Fruit fly (Drosophila melanogaster) whole organism, embryonic: ENCODE measurements around the gene CG6739.

ENCODE experiments used
- Antp ChIP-seq: fragments of 200-800 bp; sonication (Bioruptor generic); optimal IDR thresholded peaks from 3 replicates; lab custom pipeline; 2016; ENCODE audit warnings: missing biosample characterization, missing genetic modification characterization
- BEAF-32 ChIP-seq: fragments of 200-800 bp; sonication (Bioruptor generic); optimal IDR thresholded peaks from 3 replicates; lab custom pipeline; 2017; ENCODE audit warnings: missing biosample characterization, missing genetic modification characterization, mild to moderate bottlenecking, moderate library complexity, missing genetic modification reagents
- Bteb2 ChIP-seq: fragments of 200-800 bp; sonication (Bioruptor generic); optimal IDR thresholded peaks from 2 replicates; lab custom pipeline; 2016; ENCODE audit warnings: missing biosample characterization, missing genetic modification characterization
- C15 ChIP-seq: fragments of 200-800 bp; sonication (Bioruptor generic); IDR thresholded peaks from 3 replicates; pipeline ENCODE4 v1.3.6; 2022; ENCODE audit warnings: missing biosample characterization, missing genetic modification characterization
- CG10209 ChIP-seq: fragments of 200-800 bp; sonication (Bioruptor generic); optimal IDR thresholded peaks from 3 replicates; lab custom pipeline; 2017; ENCODE audit warnings: missing biosample characterization, mild to moderate bottlenecking, missing genetic modification characterization, missing genetic modification reagents
- CG11085 ChIP-seq: fragments of 200-800 bp; sonication (Bioruptor generic); IDR thresholded peaks from 2 replicates; pipeline ENCODE4 v1.3.6; 2022; ENCODE audit warnings: missing biosample characterization, missing genetic modification characterization
- CG12744 ChIP-seq: fragments of 200-800 bp; sonication (Bioruptor generic); optimal IDR thresholded peaks from 2 replicates; lab custom pipeline; 2016; ENCODE audit warnings: missing biosample characterization, missing genetic modification characterization
- CG14710 ChIP-seq: fragments of 200-800 bp; sonication (Bioruptor generic); optimal IDR thresholded peaks from 3 replicates; lab custom pipeline; 2019; ENCODE audit warnings: missing biosample characterization, mild to moderate bottlenecking, missing genetic modification characterization, moderate library complexity
- CG14860 ChIP-seq: fragments of 200-800 bp; sonication (Bioruptor generic); IDR thresholded peaks from 3 replicates; pipeline ENCODE4 v1.3.6; 2022; ENCODE audit warnings: missing biosample characterization, missing genetic modification characterization; ENCODE audit not compliant: partially characterized antibody
- CG14965 ChIP-seq: fragments of 200-800 bp; sonication (Bioruptor generic); optimal IDR thresholded peaks from 2 replicates; lab custom pipeline; 2016; ENCODE audit warnings: missing biosample characterization, missing genetic modification characterization, borderline replicate concordance
- CG17829 ChIP-seq: fragments of 200-800 bp; optimal IDR thresholded peaks from 2 replicates; lab custom pipeline; 2019; ENCODE audit warnings: missing biosample characterization, mild to moderate bottlenecking, missing genetic modification characterization, moderate library complexity
- CG17912 ChIP-seq: fragments of 200-800 bp; sonication (Bioruptor generic); optimal IDR thresholded peaks from 2 replicates; lab custom pipeline; 2018; ENCODE audit warnings: missing biosample characterization, mild to moderate bottlenecking, missing genetic modification characterization
- CG1832 ChIP-seq: fragments of 200-800 bp; sonication (Bioruptor generic); optimal IDR thresholded peaks from 2 replicates; lab custom pipeline; 2017; ENCODE audit warnings: missing biosample characterization, mild to moderate bottlenecking, missing genetic modification characterization, inconsistent platforms
- CG2129 ChIP-seq: fragments of 200-800 bp; sonication (Bioruptor generic); IDR thresholded peaks from 2 replicates; pipeline ENCODE4 v1.3.6; 2022; ENCODE audit warnings: missing biosample characterization, missing genetic modification characterization; ENCODE audit not compliant: partially characterized antibody
- CG2712 ChIP-seq: fragments of 200-800 bp; optimal IDR thresholded peaks from 3 replicates; lab custom pipeline; 2019; ENCODE audit warnings: missing biosample characterization, mild to moderate bottlenecking, missing genetic modification characterization, moderate library complexity
- CG31441 ChIP-seq: fragments of 200-800 bp; sonication (Bioruptor generic); IDR thresholded peaks from 2 replicates; pipeline ENCODE4 v1.3.6; 2022; ENCODE audit warnings: missing biosample characterization, missing genetic modification characterization
- CG3163 ChIP-seq: fragments of 200-800 bp; sonication (Bioruptor generic); optimal IDR thresholded peaks from 3 replicates; lab custom pipeline; 2016; ENCODE audit warnings: missing biosample characterization, missing genetic modification characterization
- CG33213 ChIP-seq: fragments of 200-800 bp; sonication (Bioruptor generic); optimal IDR thresholded peaks from 3 replicates; lab custom pipeline; 2016; ENCODE audit warnings: missing biosample characterization, missing genetic modification characterization
- CG3838 ChIP-seq: fragments of 200-800 bp; sonication (Bioruptor generic); optimal IDR thresholded peaks from 3 replicates; lab custom pipeline; 2016; ENCODE audit warnings: missing biosample characterization, missing genetic modification characterization
- CG4282 ChIP-seq: fragments of 200-800 bp; sonication (Bioruptor generic); optimal IDR thresholded peaks from 2 replicates; lab custom pipeline; 2016; ENCODE audit warnings: missing biosample characterization, missing genetic modification characterization
- CG4617 ChIP-seq: fragments of 200-800 bp; sonication (Bioruptor generic); optimal IDR thresholded peaks from 3 replicates; lab custom pipeline; 2016; ENCODE audit warnings: missing biosample characterization, missing genetic modification characterization, borderline replicate concordance
- CG6654 ChIP-seq: fragments of 200-800 bp; sonication (Bioruptor generic); optimal IDR thresholded peaks from 2 replicates; lab custom pipeline; 2017; ENCODE audit warnings: missing biosample characterization, mild to moderate bottlenecking, missing genetic modification characterization
- CG6791 ChIP-seq: fragments of 200-800 bp; sonication (Bioruptor generic); IDR thresholded peaks from 3 replicates; pipeline ENCODE4 v1.3.6; 2022; ENCODE audit warnings: missing biosample characterization, missing genetic modification characterization; ENCODE audit not compliant: partially characterized antibody
- CG7357 ChIP-seq: fragments of 200-800 bp; sonication (Bioruptor generic); IDR thresholded peaks from 3 replicates; pipeline ENCODE4 v1.3.6; 2022; ENCODE audit warnings: missing biosample characterization, missing genetic modification characterization
- CG7745 ChIP-seq: fragments of 200-800 bp; sonication (Bioruptor generic); optimal IDR thresholded peaks from 2 replicates; lab custom pipeline; 2018; ENCODE audit warnings: missing biosample characterization, mild to moderate bottlenecking, missing genetic modification characterization, moderate library complexity
- D ChIP-seq, 2 experiments: fragments of 200-800 bp in 1 of 2; fragments of >200 bp in 1 of 2; sonication (Bioruptor generic) in 1 of 2; optimal IDR thresholded peaks; 2 replicates in 1 of 2; 3 replicates in 1 of 2; lab custom pipeline; 2017; ENCODE audit warnings: mild to moderate bottlenecking in 1 of 2, missing biosample characterization in 1 of 2, missing genetic modification characterization in 1 of 2, missing genetic modification reagents in 1 of 2
- GATAe ChIP-seq: fragments of 200-800 bp; sonication (Bioruptor generic); conservative IDR thresholded peaks from 2 replicates; pipeline ENCODE4 v1.3.6; 2022; ENCODE audit warnings: missing biosample characterization, missing genetic modification characterization
- H2.0 ChIP-seq: fragments of 200-800 bp; sonication (Bioruptor generic); IDR thresholded peaks from 2 replicates; pipeline ENCODE4 v1.3.6; 2022; ENCODE audit warnings: missing biosample characterization, missing genetic modification characterization
- Oaz ChIP-seq: fragments of 200-800 bp; sonication (Bioruptor generic); IDR thresholded peaks from 2 replicates; pipeline ENCODE4 v1.3.6; 2022; ENCODE audit warnings: missing biosample characterization, missing genetic modification characterization
- Stat92E ChIP-seq, 3 experiments: fragments of >200 bp in 2 of 3; fragments of 200-800 bp in 1 of 3; sonication (Bioruptor generic) in 1 of 3; optimal IDR thresholded peaks; 2 replicates each; lab custom pipeline; 2017 to 2019; ENCODE audit warnings: missing biosample characterization in 3 of 3, missing genetic modification characterization in 3 of 3, mild to moderate bottlenecking in 1 of 3, moderate library complexity in 1 of 3
- Xrp1 ChIP-seq: fragments of 200-800 bp; sonication (Bioruptor generic); IDR thresholded peaks from 2 replicates; pipeline ENCODE4 v1.3.6; 2022; ENCODE audit warnings: missing biosample characterization, missing genetic modification characterization
- abd-A ChIP-seq: fragments of 200-800 bp; sonication (Bioruptor generic); optimal IDR thresholded peaks from 3 replicates; lab custom pipeline; 2019; ENCODE audit warnings: missing biosample characterization, mild to moderate bottlenecking, missing genetic modification characterization, moderate library complexity
- ash1 ChIP-seq: fragments of 200-800 bp; sonication (Bioruptor generic); optimal IDR thresholded peaks from 2 replicates; lab custom pipeline; 2018; ENCODE audit warnings: missing biosample characterization, mild to moderate bottlenecking, missing genetic modification characterization
- br ChIP-seq: fragments of >200 bp; optimal IDR thresholded peaks from 2 replicates; lab custom pipeline; 2017
- cwo ChIP-seq: fragments of 200-800 bp; sonication (Bioruptor generic); optimal IDR thresholded peaks from 3 replicates; lab custom pipeline; 2017; ENCODE audit warnings: missing biosample characterization, missing genetic modification characterization, mild to moderate bottlenecking, moderate library complexity, missing genetic modification reagents
- dm ChIP-seq: fragments of 200-800 bp; sonication (Bioruptor generic); optimal IDR thresholded peaks from 3 replicates; lab custom pipeline; 2016; ENCODE audit warnings: missing biosample characterization, missing genetic modification characterization
- en ChIP-seq: fragments of 200-800 bp; sonication (Bioruptor generic); optimal IDR thresholded peaks from 2 replicates; lab custom pipeline; 2016; ENCODE audit warnings: missing biosample characterization, missing genetic modification characterization
- gcm2 ChIP-seq: fragments of 200-800 bp; sonication (Bioruptor generic); optimal IDR thresholded peaks from 2 replicates; lab custom pipeline; 2016; ENCODE audit warnings: missing biosample characterization, missing genetic modification characterization
- ham ChIP-seq: fragments of 200-800 bp; sonication (Bioruptor generic); IDR thresholded peaks from 2 replicates; pipeline ENCODE4 v1.3.6; 2022; ENCODE audit warnings: missing biosample characterization, missing genetic modification characterization
- jigr1 ChIP-seq: fragments of 200-800 bp; sonication (Bioruptor generic); IDR thresholded peaks from 3 replicates; pipeline ENCODE4 v1.3.6; 2022; ENCODE audit warnings: missing biosample characterization, missing genetic modification characterization
- pros ChIP-seq: fragments of 200-800 bp; sonication (Bioruptor generic); optimal IDR thresholded peaks from 3 replicates; lab custom pipeline; 2019; ENCODE audit warnings: missing biosample characterization, mild to moderate bottlenecking, missing genetic modification characterization, moderate library complexity
- pzg ChIP-seq: fragments of 200-800 bp; sonication (Bioruptor generic); optimal IDR thresholded peaks from 3 replicates; lab custom pipeline; 2018; ENCODE audit warnings: missing biosample characterization, mild to moderate bottlenecking, missing genetic modification characterization, moderate library complexity
- schlank ChIP-seq: fragments of 200-800 bp; sonication (Bioruptor generic); optimal IDR thresholded peaks from 2 replicates; lab custom pipeline; 2018; ENCODE audit warnings: missing biosample characterization, mild to moderate bottlenecking, missing genetic modification characterization
- sd ChIP-seq: fragments of 200-800 bp; sonication (Bioruptor generic); optimal IDR thresholded peaks from 3 replicates; lab custom pipeline; 2018; ENCODE audit warnings: missing biosample characterization, mild to moderate bottlenecking, missing genetic modification characterization, moderate library complexity
- slp2 ChIP-seq: fragments of 200-800 bp; sonication (Bioruptor generic); optimal IDR thresholded peaks from 2 replicates; lab custom pipeline; 2016; ENCODE audit warnings: missing biosample characterization, missing genetic modification characterization
- sna ChIP-seq: fragments of 200-800 bp; sonication (Bioruptor generic); IDR thresholded peaks from 2 replicates; pipeline ENCODE4 v1.3.6; 2022; ENCODE audit warnings: missing biosample characterization, missing genetic modification characterization; ENCODE audit not compliant: partially characterized antibody
- sug ChIP-seq: fragments of 200-800 bp; optimal IDR thresholded peaks from 2 replicates; lab custom pipeline; 2019; ENCODE audit warnings: missing biosample characterization, mild to moderate bottlenecking, missing genetic modification characterization, moderate library complexity
- trh ChIP-seq: fragments of 200-800 bp; sonication (Bioruptor generic); optimal IDR thresholded peaks from 2 replicates; lab custom pipeline; 2016; ENCODE audit warnings: missing biosample characterization, missing genetic modification characterization
- vnd ChIP-seq: fragments of 200-800 bp; sonication (Bioruptor generic); IDR thresholded peaks from 3 replicates; pipeline ENCODE4 v1.3.6; 2022; ENCODE audit warnings: missing biosample characterization, missing genetic modification characterization; ENCODE audit not compliant: partially characterized antibody
- zen ChIP-seq: fragments of 200-800 bp; sonication (Bioruptor generic); optimal IDR thresholded peaks from 3 replicates; lab custom pipeline; 2018; ENCODE audit warnings: missing biosample characterization, mild to moderate bottlenecking, missing genetic modification characterization, moderate library complexity

The CG6739 gene

DNA sequence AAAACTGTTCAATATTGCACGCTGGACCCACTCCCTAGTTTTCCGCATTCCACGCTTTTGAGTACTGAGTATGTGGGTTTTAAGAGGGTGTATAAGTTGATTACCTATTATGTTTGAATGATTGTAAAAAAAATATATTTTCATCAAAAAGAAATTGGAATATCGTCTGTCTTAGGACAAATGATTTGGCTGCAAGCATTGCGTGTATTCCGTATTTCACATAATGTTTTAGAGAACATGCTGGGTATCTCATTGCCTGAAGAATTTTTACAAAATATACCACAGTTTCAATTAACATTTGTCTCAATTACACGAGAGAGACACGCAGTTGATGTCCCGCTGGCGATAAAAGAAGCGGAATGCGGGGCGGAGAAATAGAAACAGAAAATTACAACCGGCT, 24.6 kb downstream of the CG6739 start (continued):
- TF ChIP-seq sug (tag; lab: Kevin White, UChicago) (no peak), ham (GFP tag; lab: Robert Waterston, UW) (no peak), slp2 (no peak), CG6791 (GFP tag; lab: Robert Waterston, UW) (no peak), ash1 (no peak), Oaz (GFP tag; lab: Robert Waterston, UW) (no peak), pzg (no peak), CG17912 (GFP tag; lab: Kevin White, UChicago) (no peak), pros (GFP tag; lab: Kevin White, UChicago) (peak; percentile 12), Xrp1 (peak; percentile 84), CG14860 (GFP tag; lab: Robert Waterston, UW) (no peak), CG12744 (GFP tag; lab: Kevin White, UChicago) (peak; percentile 3), CG1832 (GFP tag; lab: Kevin White, UChicago) (no peak), CG4617 (GFP tag; lab: Kevin White, UChicago) (no peak), BEAF-32 (no peak), CG14965 (GFP tag; lab: Kevin White, UChicago) (no peak), CG33213 (GFP tag; lab: Kevin White, UChicago) (no peak), jigr1 (GFP tag; lab: Robert Waterston, UW) (no peak), H2.0 (GFP tag; lab: Robert Waterston, UW) (peak; percentile 37; the same call in 1 of the 2 replicates), gcm2 (GFP tag; lab: Kevin White, UChicago) (no peak), schlank (tag; lab: Kevin White, UChicago) (no peak), GATAe (no peak), zen (tag; lab: Kevin White, UChicago) (peak; percentile 92), CG14710 (tag; lab: Kevin White, UChicago) (peak; percentile 56), CG7357 (GFP tag; lab: Robert Waterston, UW) (no peak), CG10209 (GFP tag; lab: Kevin White, UChicago) (peak; percentile 50), en (GFP tag; lab: Kevin White, UChicago) (peak; percentile 1), vnd (GFP tag; lab: Robert Waterston, UW) (no peak), CG3163 (GFP tag; lab: Kevin White, UChicago) (no peak), Stat92E (GFP tag; optimal IDR thresholded peaks at IDR 0.05; lab: Kevin White, UChicago) (peak in 1 of 3 experiments; percentile 56), CG31441 (peak; percentile 70), dm (GFP tag; lab: Kevin White, UChicago) (no peak), Antp (GFP tag; lab: Kevin White, UChicago) (peak; percentile 16), CG11085 (no peak), cwo (GFP tag; lab: Kevin White, UChicago) (no peak), CG7745 (tag; lab: Kevin White, UChicago) (no peak), CG2712 (peak; percentile 80), C15 (GFP tag; lab: Robert Waterston, UW) (no peak), D (optimal IDR thresholded peaks at IDR 0.05; lab: Kevin White, UChicago) (no peak), D (GFP tag; optimal IDR thresholded peaks at IDR 0.05; lab: Kevin White, UChicago) (peak; percentile 55), CG4282 (GFP tag; lab: Kevin White, UChicago) (no peak), trh (GFP tag; lab: Kevin White, UChicago) (peak; percentile 11), sna (no peak), CG17829 (tag; lab: Kevin White, UChicago) (peak; percentile 74), CG3838 (GFP tag; lab: Kevin White, UChicago) (no peak), CG6654 (no peak), sd (tag; lab: Kevin White, UChicago) (peak; percentile 80), Bteb2 (peak; percentile 32), abd-A (tag; lab: Kevin White, UChicago) (no peak), CG2129 (no peak), br (lab: Kevin White, UChicago) (no peak)
